Worm (Caenorhabditis elegans) whole organism, young adult: ENCODE data around the gene C03A7.2.
A peak's percentile ranks its signal among the peaks of the same experiment; 100 is the strongest.

Source experiments
- B0035.1 ChIP-seq: sonication (generic microtip); optimal IDR thresholded peaks from 2 replicates; lab custom pipeline; 2016; ENCODE audit warnings: missing genetic modification characterization, mild to moderate bottlenecking, missing compliant biosample characterization, missing genotype, missing genetic modification reagents
- B0261.1 ChIP-seq: sonication (generic microtip); optimal IDR thresholded peaks from 2 replicates; lab custom pipeline; 2016; ENCODE audit warnings: mild to moderate bottlenecking, missing genetic modification characterization, moderate library complexity, missing compliant biosample characterization
- F23B12.7 ChIP-seq: sonication (generic microtip); optimal IDR thresholded peaks from 2 replicates; lab custom pipeline; 2017; ENCODE audit warnings: missing genetic modification characterization, mild to moderate bottlenecking, missing compliant biosample characterization, antibody characterized with exemption, moderate library complexity; ENCODE audit not compliant: insufficient read depth
- F33H1.4 ChIP-seq: fragments of 200-800 bp; sonication (Bioruptor generic); IDR thresholded peaks from 2 replicates; pipeline ENCODE4 v1.3.6; 2022; ENCODE audit warnings: missing genetic modification reagents, missing genetic modification characterization, missing compliant biosample characterization
- F39B2.1 ChIP-seq: fragments of 200-800 bp; sonication (Bioruptor generic); IDR thresholded peaks from 2 replicates; pipeline ENCODE4 v1.3.6; 2022; ENCODE audit warnings: missing genetic modification reagents, missing genetic modification characterization, missing compliant biosample characterization
- F55B11.4 ChIP-seq: sonication (generic microtip); optimal IDR thresholded peaks from 2 replicates; lab custom pipeline; 2016; ENCODE audit warnings: missing compliant biosample characterization, missing genetic modification characterization, borderline replicate concordance; ENCODE audit not compliant: insufficient read depth
- F57C9.4 ChIP-seq: sonication (generic microtip); optimal IDR thresholded peaks from 2 replicates; lab custom pipeline; 2017; ENCODE audit warnings: mild to moderate bottlenecking, missing genetic modification characterization, missing compliant biosample characterization
- K12H6.12 ChIP-seq: fragments of 200-800 bp; sonication (Bioruptor generic); optimal IDR thresholded peaks from 2 replicates; lab custom pipeline; 2018; ENCODE audit warnings: mild to moderate bottlenecking, missing genetic modification characterization, missing compliant biosample characterization
- attf-5 ChIP-seq: fragments of 200-800 bp; sonication (Bioruptor generic); optimal IDR thresholded peaks from 2 replicates; lab custom pipeline; 2018; ENCODE audit warnings: mild to moderate bottlenecking, missing genetic modification characterization, missing compliant biosample characterization
- attf-6 ChIP-seq: fragments of 200-800 bp; sonication (Bioruptor generic); IDR thresholded peaks from 2 replicates; pipeline ENCODE4 v1.3.6; 2022; ENCODE audit warnings: missing genetic modification reagents, missing genetic modification characterization, missing compliant biosample characterization
- cebp-1 ChIP-seq, 2 experiments: fragments of 200-800 bp in 1 of 2; sonication (Bioruptor generic) in 1 of 2; sonication (generic microtip) in 1 of 2; IDR thresholded peaks in 1 of 2; optimal IDR thresholded peaks in 1 of 2; 2 replicates each; pipeline versions ENCODE4 v1.3.6 to Lab custom; 2017 to 2022; ENCODE audit warnings: missing compliant biosample characterization in 2 of 2, missing genetic modification characterization in 2 of 2, mild to moderate bottlenecking in 1 of 2, missing genetic modification reagents in 1 of 2, moderate library complexity in 1 of 2
- ceh-58 ChIP-seq: fragments of 200-800 bp; sonication (Bioruptor generic); IDR thresholded peaks from 2 replicates; pipeline ENCODE4 v1.3.6; 2022; ENCODE audit warnings: missing genetic modification characterization, missing compliant biosample characterization
- dpff-1 ChIP-seq: sonication (generic microtip); optimal IDR thresholded peaks from 2 replicates; lab custom pipeline; 2017; ENCODE audit warnings: mild to moderate bottlenecking, missing genetic modification characterization, missing compliant biosample characterization
- dpl-1 ChIP-seq: fragments of 150-350 bp; optimal IDR thresholded peaks from 2 replicates; lab custom pipeline; 2014; ENCODE audit warnings: missing biosample characterization, missing genetic modification reagents, missing genetic modification characterization
- egl-44 ChIP-seq: fragments of 200-800 bp; sonication (Bioruptor generic); IDR thresholded peaks from 2 replicates; pipeline ENCODE4 v1.3.6; 2022; ENCODE audit warnings: missing genetic modification reagents, missing genetic modification characterization, missing compliant biosample characterization
- ets-4 ChIP-seq: fragments of 200-800 bp; sonication (Bioruptor generic); optimal IDR thresholded peaks from 2 replicates; lab custom pipeline; 2018; ENCODE audit warnings: mild to moderate bottlenecking, missing genetic modification characterization, missing compliant biosample characterization
- hmg-20 ChIP-seq: fragments of 200-800 bp; sonication (Bioruptor generic); IDR thresholded peaks from 2 replicates; pipeline ENCODE4 v1.3.6; 2022; ENCODE audit warnings: missing genetic modification reagents, missing genetic modification characterization, missing compliant biosample characterization
- hrde-1 ChIP-seq: sonication (generic microtip); optimal IDR thresholded peaks from 2 replicates; lab custom pipeline; 2016; ENCODE audit warnings: missing genetic modification characterization, mild to moderate bottlenecking, missing compliant biosample characterization, moderate library complexity, missing genotype, missing genetic modification reagents, borderline replicate concordance
- lag-1 ChIP-seq: fragments of 200-800 bp; sonication (Bioruptor generic); IDR thresholded peaks from 2 replicates; pipeline ENCODE4 v1.3.6; 2022; ENCODE audit warnings: missing genetic modification reagents, missing genetic modification characterization, missing compliant biosample characterization
- lsl-1 ChIP-seq: fragments of 200-800 bp; sonication (Bioruptor generic); optimal IDR thresholded peaks from 2 replicates; lab custom pipeline; 2018; ENCODE audit warnings: mild to moderate bottlenecking, missing genetic modification characterization, moderate library complexity, missing compliant biosample characterization
- madf-6 ChIP-seq: fragments of 200-800 bp; sonication (Bioruptor generic); IDR thresholded peaks from 2 replicates; pipeline ENCODE4 v1.3.6; 2022; ENCODE audit warnings: missing genetic modification reagents, missing genetic modification characterization, missing compliant biosample characterization
- madf-8 ChIP-seq: fragments of 200-800 bp; sonication (Bioruptor generic); conservative IDR thresholded peaks from 2 replicates; pipeline ENCODE4 v1.3.6; 2022; ENCODE audit warnings: missing genetic modification reagents, missing genetic modification characterization, missing compliant biosample characterization
- nfyb-1 ChIP-seq: fragments of 200-800 bp; sonication (Bioruptor generic); IDR thresholded peaks from 2 replicates; pipeline ENCODE4 v1.3.6; 2022; ENCODE audit warnings: missing genetic modification reagents, missing genetic modification characterization, missing compliant biosample characterization
- repo-1 ChIP-seq: sonication (generic microtip); optimal IDR thresholded peaks from 2 replicates; lab custom pipeline; 2017; ENCODE audit warnings: mild to moderate bottlenecking, missing genetic modification characterization, missing compliant biosample characterization
- rpc-1 ChIP-seq, 2 experiments: fragments of 150-350 bp in 1 of 2; sonication (generic microtip) in 1 of 2; optimal IDR thresholded peaks; 2 replicates each; lab custom pipeline; 2014 to 2018; ENCODE audit warnings: missing biosample characterization in 1 of 2, missing genetic modification characterization in 1 of 2, missing genetic modification reagents in 1 of 2, missing genotype in 1 of 2
- sdz-38 ChIP-seq: sonication (generic microtip); optimal IDR thresholded peaks from 2 replicates; lab custom pipeline; 2016; ENCODE audit warnings: missing genotype, missing genetic modification characterization, missing compliant biosample characterization
- snpc-1.1 ChIP-seq: sonication (generic microtip); optimal IDR thresholded peaks from 2 replicates; lab custom pipeline; 2017; ENCODE audit warnings: missing genetic modification characterization, mild to moderate bottlenecking, missing compliant biosample characterization, antibody characterized with exemption, moderate library complexity, missing genotype, missing genetic modification reagents; ENCODE audit not compliant: insufficient read depth
- snpc-1.3 ChIP-seq: sonication (generic microtip); optimal IDR thresholded peaks from 2 replicates; lab custom pipeline; 2017; ENCODE audit warnings: missing genetic modification characterization, mild to moderate bottlenecking, missing compliant biosample characterization, antibody characterized with exemption, moderate library complexity, missing genotype, missing genetic modification reagents; ENCODE audit not compliant: insufficient read depth
- somi-1 ChIP-seq: fragments of 200-800 bp; sonication (Bioruptor generic); optimal IDR thresholded peaks from 2 replicates; lab custom pipeline; 2018; ENCODE audit warnings: mild to moderate bottlenecking, missing genetic modification characterization, missing compliant biosample characterization
- sptf-2 ChIP-seq: fragments of 200-800 bp; sonication (Bioruptor generic); optimal IDR thresholded peaks from 2 replicates; lab custom pipeline; 2018; ENCODE audit warnings: mild to moderate bottlenecking, missing genetic modification characterization, missing compliant biosample characterization
- xnd-1 ChIP-seq: sonication (generic microtip); optimal IDR thresholded peaks from 2 replicates; lab custom pipeline; 2016; ENCODE audit warnings: missing genotype, missing genetic modification reagents, missing genetic modification characterization, missing compliant biosample characterization
- ztf-22 ChIP-seq: fragments of 200-800 bp; sonication (Bioruptor generic); optimal IDR thresholded peaks from 2 replicates; lab custom pipeline; 2018; ENCODE audit warnings: mild to moderate bottlenecking, missing genetic modification characterization, moderate library complexity, missing compliant biosample characterization
- ztf-25 ChIP-seq: fragments of 200-800 bp; sonication (Bioruptor generic); IDR thresholded peaks from 2 replicates; pipeline ENCODE4 v1.3.6; 2022; ENCODE audit warnings: missing genetic modification reagents, missing genetic modification characterization, missing compliant biosample characterization
- ztf-26 ChIP-seq: sonication (generic microtip); optimal IDR thresholded peaks from 2 replicates; lab custom pipeline; 2017; ENCODE audit warnings: missing genetic modification characterization, missing compliant biosample characterization
- ztf-6 ChIP-seq: fragments of 200-800 bp; sonication (Bioruptor generic); IDR thresholded peaks from 2 replicates; pipeline ENCODE4 v1.3.6; 2022; ENCODE audit warnings: missing genetic modification reagents, missing genetic modification characterization, missing compliant biosample characterization

Gene C03A7.2

DNA sequence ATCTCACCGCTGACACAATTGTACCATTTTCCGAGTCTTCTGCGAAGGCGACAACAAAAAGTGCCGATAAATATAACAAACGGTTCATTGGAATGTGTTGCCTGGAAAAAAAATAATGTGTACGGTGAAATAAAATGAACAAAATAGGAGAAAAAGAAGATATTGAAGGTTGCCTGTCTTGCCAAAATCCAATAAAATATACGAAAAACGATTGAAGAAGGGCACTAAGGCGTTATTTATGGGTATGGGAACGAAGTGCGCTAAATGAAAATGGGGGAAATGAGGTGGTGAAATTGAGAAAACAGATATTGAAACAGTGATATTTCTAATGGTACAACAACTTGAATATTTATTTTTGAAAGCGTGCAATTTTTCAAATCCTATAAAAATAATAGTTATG, 16.5 kb downstream of the C03A7.2 start, which contains the start of gene Y47A7.2:
Gene Y47A7.2, minus strand, starts transcription at position 101 of the 400 bp plus-strand sequence.
- TF ChIP-seq ztf-25 (no peak), snpc-1.1 (tag; lab: Kevin White, UChicago) (no peak), rpc-1 (optimal IDR thresholded peaks at IDR 0.05; lab: Kevin White, UChicago) (no peak), rpc-1 (tag; optimal IDR thresholded peaks at IDR 0.05; lab: Kevin White, UChicago) (no peak), cebp-1 (GFP tag; IDR thresholded peaks at IDR 0.05; lab: Robert Waterston, UW) (no peak), cebp-1 (tag; optimal IDR thresholded peaks at IDR 0.05; lab: Kevin White, UChicago) (no peak), ztf-6 (no peak), attf-5 (GFP tag; lab: Kevin White, UChicago) (no peak), F55B11.4 (tag; lab: Kevin White, UChicago) (no peak), F57C9.4 (tag; lab: Kevin White, UChicago) (no peak), attf-6 (GFP tag; lab: Robert Waterston, UW) (no peak)

DNA sequence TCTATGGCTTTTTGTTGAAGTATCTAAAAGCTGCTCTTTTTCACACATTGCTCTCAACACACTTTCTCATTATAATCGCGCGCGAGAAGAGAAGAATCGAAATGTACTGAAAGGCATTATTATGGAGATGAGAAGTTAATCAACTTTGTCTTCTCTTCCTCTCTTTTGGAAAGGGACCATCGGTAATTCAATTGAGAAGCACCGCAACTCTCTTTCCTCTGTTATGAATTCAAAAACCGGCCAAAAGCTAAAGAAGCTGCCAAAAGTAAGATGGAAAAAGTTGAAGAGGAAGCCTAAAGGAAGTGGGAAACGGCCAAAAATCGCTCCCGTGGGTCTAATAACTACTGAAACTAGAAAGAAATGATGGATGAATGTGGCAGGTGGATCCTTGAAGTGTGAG, 18.5 kb downstream of the C03A7.2 start:
- TF ChIP-seq ztf-22 (GFP tag; lab: Kevin White, UChicago) (no peak), hmg-20 (GFP tag; lab: Robert Waterston, UW) (no peak), repo-1 (tag; lab: Kevin White, UChicago) (no peak), ceh-58 (no peak), snpc-1.3 (no peak)
- TF ChIP-seq, all 124 proteins: peak for 0

- no peak for TF ChIP-seq ets-4
- no peak for TF ChIP-seq ztf-26 (tag; lab: Kevin White, UChicago)
- TF ChIP-seq F57C9.4 (tag; lab: Kevin White, UChicago): no peak
- TF ChIP-seq K12H6.12 (tag; lab: Kevin White, UChicago): no peak
- no peak for TF ChIP-seq madf-8 (GFP tag; lab: Robert Waterston, UW)
- TF ChIP-seq hrde-1 (tag; lab: Kevin White, UChicago): no peak
- TF ChIP-seq lag-1 (GFP tag; lab: Robert Waterston, UW): no peak
- TF ChIP-seq nfyb-1 (GFP tag; lab: Robert Waterston, UW): no peak
- no peak for TF ChIP-seq egl-44
These were observed 20.0 kb downstream of the C03A7.2 start for ce11 chrV:5201706-5202105.

ce11 chrV:5203643-5204042, 21.9 kb downstream of the C03A7.2 start:
- TF ChIP-seq F33H1.4 (GFP tag; lab: Robert Waterston, UW) (no peak), sdz-38 (no peak), F39B2.1 (GFP tag; lab: Robert Waterston, UW) (no peak), dpff-1 (tag; lab: Kevin White, UChicago) (no peak), B0035.1 (tag; lab: Kevin White, UChicago) (no peak), lsl-1 (GFP tag; lab: Kevin White, UChicago) (peak; percentile 63), somi-1 (no peak), madf-6 (GFP tag; lab: Robert Waterston, UW) (peak; percentile 54; the same call in 1 of the 2 replicates), B0261.1 (no peak), sptf-2 (no peak), xnd-1 (tag; lab: Kevin White, UChicago) (peak; percentile 45), dpl-1 (GFP tag; lab: Kevin White, UChicago) (no peak), F23B12.7 (tag; lab: Kevin White, UChicago) (no peak)
